Fruit fly (Drosophila melanogaster) whole organism, embryonic: ENCODE measurements around the gene Sox100B.

Source experiments
- Abd-B ChIP-seq: fragments of 200-800 bp; sonication (Bioruptor generic); optimal IDR thresholded peaks from 2 replicates; lab custom pipeline; 2018; ENCODE audit warnings: missing biosample characterization, mild to moderate bottlenecking, missing genetic modification characterization, moderate library complexity
- Atf-2 ChIP-seq: fragments of 200-800 bp; sonication (Bioruptor generic); optimal IDR thresholded peaks from 2 replicates; lab custom pipeline; 2016; ENCODE audit warnings: missing biosample characterization, missing genetic modification characterization
- BtbVII ChIP-seq: fragments of 200-800 bp; sonication (Bioruptor generic); optimal IDR thresholded peaks from 3 replicates; lab custom pipeline; 2017; ENCODE audit warnings: missing biosample characterization, mild to moderate bottlenecking, missing genetic modification characterization
- CG10431 ChIP-seq: fragments of 200-800 bp; sonication (Bioruptor generic); optimal IDR thresholded peaks from 3 replicates; lab custom pipeline; 2018; ENCODE audit warnings: missing biosample characterization, mild to moderate bottlenecking, missing genetic modification characterization
- CG11247 ChIP-seq: fragments of 200-800 bp; sonication (Bioruptor generic); IDR thresholded peaks from 2 replicates; pipeline ENCODE4 v1.3.6; 2022; ENCODE audit warnings: missing biosample characterization, missing genetic modification characterization
- CG12071 ChIP-seq: fragments of 200-800 bp; sonication (Bioruptor generic); optimal IDR thresholded peaks from 3 replicates; lab custom pipeline; 2018; ENCODE audit warnings: missing biosample characterization, mild to moderate bottlenecking, missing genetic modification characterization
- CG12104 ChIP-seq: fragments of 200-800 bp; sonication (Bioruptor generic); optimal IDR thresholded peaks from 3 replicates; lab custom pipeline; 2016; ENCODE audit warnings: missing biosample characterization, missing genetic modification characterization
- CG13287 ChIP-seq: fragments of 200-800 bp; sonication (Bioruptor generic); IDR thresholded peaks from 2 replicates; pipeline ENCODE4 v1.3.6; 2022; ENCODE audit warnings: missing biosample characterization, missing genetic modification characterization; ENCODE audit not compliant: partially characterized antibody
- CG14710 ChIP-seq: fragments of 200-800 bp; sonication (Bioruptor generic); optimal IDR thresholded peaks from 3 replicates; lab custom pipeline; 2019; ENCODE audit warnings: missing biosample characterization, mild to moderate bottlenecking, missing genetic modification characterization, moderate library complexity
- CG17186 ChIP-seq: fragments of 200-800 bp; sonication (Bioruptor generic); optimal IDR thresholded peaks from 3 replicates; lab custom pipeline; 2017; ENCODE audit warnings: missing biosample characterization, missing genetic modification reagents, missing genetic modification characterization
- CG2202 ChIP-seq: fragments of 200-800 bp; sonication (Bioruptor generic); optimal IDR thresholded peaks from 2 replicates; lab custom pipeline; 2018; ENCODE audit warnings: missing biosample characterization, mild to moderate bottlenecking, missing genetic modification characterization
- CG30020 ChIP-seq: fragments of 200-800 bp; optimal IDR thresholded peaks from 2 replicates; lab custom pipeline; 2019; ENCODE audit warnings: missing biosample characterization, mild to moderate bottlenecking, missing genetic modification characterization, moderate library complexity
- CG30403 ChIP-seq: fragments of 200-800 bp; sonication (Bioruptor generic); optimal IDR thresholded peaks from 3 replicates; lab custom pipeline; 2016; ENCODE audit warnings: missing biosample characterization, missing genetic modification characterization
- CG3163 ChIP-seq: fragments of 200-800 bp; sonication (Bioruptor generic); optimal IDR thresholded peaks from 3 replicates; lab custom pipeline; 2016; ENCODE audit warnings: missing biosample characterization, missing genetic modification characterization
- CG32767 ChIP-seq: fragments of 200-800 bp; sonication (Bioruptor generic); IDR thresholded peaks from 2 replicates; pipeline ENCODE4 v1.3.6; 2022; ENCODE audit warnings: missing biosample characterization, missing genetic modification characterization
- CG3847 ChIP-seq: fragments of 200-800 bp; sonication (Bioruptor generic); IDR thresholded peaks from 2 replicates; pipeline ENCODE4 v1.3.6; 2022; ENCODE audit warnings: missing biosample characterization, missing genetic modification characterization
- CG3995 ChIP-seq: fragments of 200-800 bp; sonication (Bioruptor generic); optimal IDR thresholded peaks from 3 replicates; lab custom pipeline; 2016; ENCODE audit warnings: missing biosample characterization, missing genetic modification characterization
- CG4360 ChIP-seq: fragments of 200-800 bp; sonication (Bioruptor generic); IDR thresholded peaks from 2 replicates; pipeline ENCODE4 v1.3.6; 2022; ENCODE audit warnings: missing biosample characterization, missing genetic modification characterization
- CG6791 ChIP-seq: fragments of 200-800 bp; sonication (Bioruptor generic); IDR thresholded peaks from 3 replicates; pipeline ENCODE4 v1.3.6; 2022; ENCODE audit warnings: missing biosample characterization, missing genetic modification characterization; ENCODE audit not compliant: partially characterized antibody
- CG7786 ChIP-seq: fragments of 200-800 bp; sonication (Bioruptor generic); optimal IDR thresholded peaks from 2 replicates; lab custom pipeline; 2016; ENCODE audit warnings: missing biosample characterization, missing genetic modification characterization
- CG8359 ChIP-seq: fragments of 200-800 bp; sonication (Bioruptor generic); optimal IDR thresholded peaks from 2 replicates; lab custom pipeline; 2017; ENCODE audit warnings: missing biosample characterization, mild to moderate bottlenecking, missing genetic modification characterization, borderline replicate concordance
- CG9727 ChIP-seq: fragments of 200-800 bp; sonication (Bioruptor generic); optimal IDR thresholded peaks from 3 replicates; lab custom pipeline; 2017; ENCODE audit warnings: missing biosample characterization, mild to moderate bottlenecking, missing genetic modification characterization
- CG9797 ChIP-seq: fragments of 200-800 bp; sonication (Bioruptor generic); optimal IDR thresholded peaks from 3 replicates; lab custom pipeline; 2018; ENCODE audit warnings: missing biosample characterization, mild to moderate bottlenecking, missing genetic modification characterization
- Dek ChIP-seq: fragments of 200-800 bp; sonication (Bioruptor generic); optimal IDR thresholded peaks from 3 replicates; lab custom pipeline; 2019; ENCODE audit warnings: missing biosample characterization, mild to moderate bottlenecking, missing genetic modification characterization, moderate library complexity
- H2.0 ChIP-seq: fragments of 200-800 bp; sonication (Bioruptor generic); IDR thresholded peaks from 2 replicates; pipeline ENCODE4 v1.3.6; 2022; ENCODE audit warnings: missing biosample characterization, missing genetic modification characterization
- Kr ChIP-seq: fragments of 200-800 bp; sonication (Bioruptor generic); optimal IDR thresholded peaks from 2 replicates; lab custom pipeline; 2017; ENCODE audit warnings: missing biosample characterization, mild to moderate bottlenecking, missing genetic modification characterization
- Lim3 ChIP-seq: fragments of 200-800 bp; sonication (Bioruptor generic); IDR thresholded peaks from 2 replicates; pipeline ENCODE4 v1.3.6; 2022; ENCODE audit warnings: missing biosample characterization, missing genetic modification characterization
- Poxn ChIP-seq: fragments of 200-800 bp; sonication (Bioruptor generic); IDR thresholded peaks from 2 replicates; pipeline ENCODE4 v1.3.6; 2022; ENCODE audit warnings: missing biosample characterization, missing genetic modification characterization
- Side ChIP-seq: fragments of 200-800 bp; sonication (Bioruptor generic); optimal IDR thresholded peaks from 2 replicates; lab custom pipeline; 2016; ENCODE audit warnings: missing biosample characterization, missing genetic modification characterization
- Sox102F ChIP-seq: fragments of 200-800 bp; sonication (Bioruptor generic); optimal IDR thresholded peaks from 2 replicates; lab custom pipeline; 2018; ENCODE audit warnings: missing biosample characterization, mild to moderate bottlenecking, missing genetic modification characterization, moderate library complexity
- ara ChIP-seq: fragments of 200-800 bp; sonication (Bioruptor generic); IDR thresholded peaks from 2 replicates; pipeline ENCODE4 v1.3.6; 2022; ENCODE audit warnings: missing biosample characterization, missing genetic modification characterization
- ato ChIP-seq: fragments of 200-800 bp; sonication (Bioruptor generic); IDR thresholded peaks from 2 replicates; pipeline ENCODE4 v1.3.6; 2022; ENCODE audit warnings: missing biosample characterization, missing genetic modification characterization; ENCODE audit not compliant: partially characterized antibody
- chif ChIP-seq, 2 experiments: fragments of 200-800 bp; sonication (Bioruptor generic); optimal IDR thresholded peaks; 3 replicates each; lab custom pipeline; 2016; ENCODE audit warnings: missing biosample characterization in 2 of 2, missing genetic modification characterization in 2 of 2
- crp ChIP-seq, 2 experiments: fragments of 200-800 bp; sonication (Bioruptor generic); optimal IDR thresholded peaks; 2 replicates in 1 of 2; 3 replicates in 1 of 2; lab custom pipeline; 2017; ENCODE audit warnings: missing biosample characterization in 2 of 2, missing genetic modification characterization in 2 of 2, mild to moderate bottlenecking in 1 of 2, moderate library complexity in 1 of 2
- da ChIP-seq: fragments of 200-800 bp; sonication (Bioruptor generic); optimal IDR thresholded peaks from 2 replicates; lab custom pipeline; 2016; ENCODE audit warnings: missing biosample characterization, missing genetic modification characterization
- emc ChIP-seq: fragments of 200-800 bp; sonication (Bioruptor generic); optimal IDR thresholded peaks from 2 replicates; lab custom pipeline; 2016; ENCODE audit warnings: missing biosample characterization, missing genetic modification characterization
- ems ChIP-seq: fragments of 200-800 bp; sonication (Bioruptor generic); optimal IDR thresholded peaks from 3 replicates; lab custom pipeline; 2016; ENCODE audit warnings: missing biosample characterization, missing genetic modification characterization
- kay ChIP-seq: fragments of 200-800 bp; sonication (Bioruptor generic); optimal IDR thresholded peaks from 2 replicates; lab custom pipeline; 2016; ENCODE audit warnings: missing biosample characterization, missing genetic modification characterization
- klu ChIP-seq: fragments of 200-800 bp; sonication (Bioruptor generic); IDR thresholded peaks from 2 replicates; pipeline ENCODE4 v1.3.6; 2022; ENCODE audit warnings: missing biosample characterization, missing genetic modification characterization
- maf-S ChIP-seq: fragments of 200-800 bp; sonication (Bioruptor generic); optimal IDR thresholded peaks from 2 replicates; lab custom pipeline; 2016; ENCODE audit warnings: missing biosample characterization, missing genetic modification characterization
- mam ChIP-seq: fragments of 200-800 bp; sonication (Bioruptor generic); optimal IDR thresholded peaks from 3 replicates; lab custom pipeline; 2016; ENCODE audit warnings: missing biosample characterization, missing genetic modification characterization
- pho ChIP-seq: fragments of 200-800 bp; sonication (Bioruptor generic); optimal IDR thresholded peaks from 2 replicates; lab custom pipeline; 2016; ENCODE audit warnings: missing biosample characterization, missing genetic modification characterization
- phol ChIP-seq: fragments of 200-800 bp; sonication (Bioruptor generic); optimal IDR thresholded peaks from 3 replicates; lab custom pipeline; 2018; ENCODE audit warnings: missing biosample characterization, mild to moderate bottlenecking, missing genetic modification characterization, moderate library complexity
- sima ChIP-seq: fragments of 200-800 bp; sonication (Bioruptor generic); optimal IDR thresholded peaks from 2 replicates; lab custom pipeline; 2016; ENCODE audit warnings: missing biosample characterization, missing genetic modification characterization
- sob ChIP-seq: fragments of 200-800 bp; sonication (Bioruptor generic); IDR thresholded peaks from 2 replicates; pipeline ENCODE4 v1.3.6; 2022; ENCODE audit warnings: missing biosample characterization, missing genetic modification characterization
- ssp ChIP-seq: fragments of 200-800 bp; sonication (Bioruptor generic); IDR thresholded peaks from 2 replicates; pipeline ENCODE4 v1.3.6; 2022; ENCODE audit warnings: missing biosample characterization, missing genetic modification characterization
- vvl ChIP-seq: fragments of 200-800 bp; sonication (Bioruptor generic); IDR thresholded peaks from 2 replicates; pipeline ENCODE4 v1.3.6; 2022; ENCODE audit warnings: missing biosample characterization, missing genetic modification characterization
- wdn ChIP-seq: fragments of 200-800 bp; sonication (Bioruptor generic); IDR thresholded peaks from 2 replicates; pipeline ENCODE4 v1.3.6; 2022; ENCODE audit warnings: missing biosample characterization, missing genetic modification characterization
- wor ChIP-seq: fragments of 200-800 bp; sonication (Bioruptor generic); IDR thresholded peaks from 2 replicates; pipeline ENCODE4 v1.3.6; 2022; ENCODE audit warnings: missing biosample characterization, missing genetic modification characterization
- z ChIP-seq: fragments of 200-800 bp; sonication (Bioruptor generic); IDR thresholded peaks from 3 replicates; pipeline ENCODE4 v1.3.6; 2022; ENCODE audit warnings: missing biosample characterization, missing genetic modification characterization

The Sox100B gene

DNA sequence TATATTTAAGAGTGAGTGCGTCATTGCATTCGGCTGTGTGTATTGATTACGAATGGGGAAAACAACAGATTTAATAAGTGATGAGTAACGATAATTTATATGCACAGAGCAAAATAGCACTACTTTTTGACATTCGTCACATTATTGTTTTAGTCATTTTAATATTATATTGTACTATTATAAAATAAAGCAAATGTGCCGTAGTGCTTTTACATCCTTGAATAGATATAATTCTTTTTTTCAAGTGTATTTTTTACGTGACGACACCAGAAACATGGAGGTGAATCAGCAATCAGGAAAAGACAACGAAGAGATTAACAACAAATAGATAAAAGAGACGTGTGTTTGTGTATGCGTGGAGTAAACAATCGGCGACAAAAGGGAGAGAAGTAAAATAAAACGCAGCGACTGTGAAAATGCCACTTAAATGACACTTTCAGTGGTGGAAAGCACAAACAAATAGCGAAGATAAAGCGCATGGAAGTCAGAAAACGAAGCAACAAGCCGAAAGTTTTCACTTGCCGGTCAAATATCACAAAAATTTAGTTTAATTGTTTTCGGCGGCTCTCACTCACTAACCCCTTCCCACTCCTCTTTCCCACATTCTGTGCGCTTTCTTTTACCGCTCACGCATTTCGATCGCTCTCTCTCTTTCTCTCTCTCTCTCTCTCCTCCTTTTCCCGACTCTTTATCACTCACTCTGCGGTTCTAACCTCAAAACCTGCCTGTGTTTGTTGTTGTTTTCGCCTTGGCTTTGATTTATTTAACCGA, 5.8 kb upstream of the Sox100B start (continued):
- TF ChIP-seq CG13287 (no peak), Abd-B (GFP tag; lab: Kevin White, UChicago) (peak; percentile 80), ssp (GFP tag; lab: Robert Waterston, UW) (peak; percentile 57), Lim3 (GFP tag; lab: Robert Waterston, UW) (no peak), CG8359 (GFP tag; lab: Kevin White, UChicago) (peak; percentile 69), emc (GFP tag; lab: Kevin White, UChicago) (no peak), CG4360 (peak; percentile 93), CG7786 (GFP tag; lab: Kevin White, UChicago) (no peak), CG10431 (GFP tag; lab: Kevin White, UChicago) (peak; percentile 54), Atf-2 (no peak), CG17186 (GFP tag; lab: Kevin White, UChicago) (peak; percentile 42), Kr (GFP tag; lab: Kevin White, UChicago) (peak; percentile 74), Side (no peak), vvl (GFP tag; lab: Robert Waterston, UW) (peak; percentile 90), CG2202 (tag; lab: Kevin White, UChicago) (peak; percentile 76), CG12071 (peak; percentile 58), CG14710 (tag; lab: Kevin White, UChicago) (peak; percentile 88), ems (peak; percentile 8), CG30403 (GFP tag; lab: Kevin White, UChicago) (peak; percentile 75), CG30020 (tag; lab: Kevin White, UChicago) (peak; percentile 35), ara (GFP tag; lab: Robert Waterston, UW) (peak; percentile 73), CG9727 (GFP tag; lab: Kevin White, UChicago) (peak; percentile 86), CG11247 (GFP tag; lab: Robert Waterston, UW) (no peak), da (no peak), H2.0 (GFP tag; lab: Robert Waterston, UW) (peak; percentile 78), sob (GFP tag; lab: Robert Waterston, UW) (peak; percentile 71), CG3847 (GFP tag; lab: Robert Waterston, UW) (peak; percentile 66), wdn (GFP tag; lab: Robert Waterston, UW) (peak; percentile 67), CG6791 (no peak), phol (tag; lab: Kevin White, UChicago) (peak; percentile 89), CG12104 (GFP tag; lab: Kevin White, UChicago) (peak; percentile 79), mam (GFP tag; lab: Kevin White, UChicago) (no peak), Poxn (no peak), crp (GFP tag; optimal IDR thresholded peaks at IDR 0.05; lab: Kevin White, UChicago) (no peak), chif (GFP tag; optimal IDR thresholded peaks at IDR 0.05; lab: Kevin White, UChicago) (no peak), sima (no peak), CG32767 (0 out of 2 replicates have a peak, but pooled peaks have one; percentile 46), z (GFP tag; lab: Robert Waterston, UW) (no peak), CG3163 (no peak), ato (no peak), BtbVII (peak; percentile 45), maf-S (GFP tag; lab: Kevin White, UChicago) (no peak), Dek (tag; lab: Kevin White, UChicago) (peak; percentile 70), kay (peak; percentile 90), Sox102F (GFP tag; lab: Kevin White, UChicago) (peak; percentile 92), wor (GFP tag; lab: Robert Waterston, UW) (peak; percentile 67), klu (no peak), pho (no peak), CG3995 (GFP tag; lab: Kevin White, UChicago) (peak; percentile 42), CG9797 (GFP tag; lab: Kevin White, UChicago) (no peak)
